Fruit fly (Drosophila melanogaster): Measurements from ENCODE around the gene Mgat2.

Mgat2 gene

dm6 chr3R:30005332-30005979 lies 16.6 kb downstream of the Mgat2 start:
- TF ChIP-seq grau (tag; optimal IDR thresholded peaks at IDR 0.05) (no peak), tin (GFP tag; optimal IDR thresholded peaks at IDR 0.05) (no peak), Drgx (GFP tag; IDR thresholded peaks at IDR 0.05) (peak; percentile 50), Dbx (GFP tag; IDR thresholded peaks at IDR 0.05) (no peak), Ssrp (tag; optimal IDR thresholded peaks at IDR 0.05) (no peak), CG31441 (GFP tag; IDR thresholded peaks at IDR 0.05) (no peak), CG10267 (tag; optimal IDR thresholded peaks at IDR 0.05) (no peak), CG17359 (tag; optimal IDR thresholded peaks at IDR 0.05) (peak; percentile 86), Meics (GFP tag; optimal IDR thresholded peaks at IDR 0.05) (no peak), vnd (GFP tag; IDR thresholded peaks at IDR 0.05; ENCODE audit: partially characterized antibody) (no peak), nau (GFP tag; optimal IDR thresholded peaks at IDR 0.05) (no peak), ttk (GFP tag; IDR thresholded peaks at IDR 0.05) (no peak), CG14014 (GFP tag; IDR thresholded peaks at IDR 0.05) (no peak), Dip3 (GFP tag; optimal IDR thresholded peaks at IDR 0.05) (no peak), bsh (GFP tag; optimal IDR thresholded peaks at IDR 0.05) (peak in 1 of 2 experiments; percentile 62), Dll (GFP tag; IDR thresholded peaks at IDR 0.05; ENCODE audit: partially characterized antibody) (no peak), CG31365 (tag; optimal IDR thresholded peaks at IDR 0.05) (no peak), CG10654 (GFP tag; optimal IDR thresholded peaks at IDR 0.05) (no peak), zfh1 (GFP tag; IDR thresholded peaks at IDR 0.05) (no peak), CG11085 (GFP tag; IDR thresholded peaks at IDR 0.05) (no peak), prd (optimal IDR thresholded peaks at IDR 0.05) (no peak), prd (GFP tag; IDR thresholded peaks at IDR 0.05) (no peak), nom (GFP tag; optimal IDR thresholded peaks at IDR 0.05) (peak; percentile 92), slou (GFP tag; optimal IDR thresholded peaks at IDR 0.05) (no peak), odd (GFP tag; optimal IDR thresholded peaks at IDR 0.05) (no peak), ewg (GFP tag; optimal IDR thresholded peaks at IDR 0.05) (peak; percentile 4), sqz (GFP tag; optimal IDR thresholded peaks at IDR 0.05) (peak; percentile 31), Dek (tag; optimal IDR thresholded peaks at IDR 0.05) (no peak), fu2 (GFP tag; optimal IDR thresholded peaks at IDR 0.05) (no peak), eyg (GFP tag; optimal IDR thresholded peaks at IDR 0.05) (no peak), CkIIα-i1 (GFP tag; IDR thresholded peaks at IDR 0.05) (no peak)

- TF ChIP-seq Dad (GFP tag; optimal IDR thresholded peaks at IDR 0.05), result no peak
- no peak for TF ChIP-seq chm (GFP tag; IDR thresholded peaks at IDR 0.05)
- TF ChIP-seq al (GFP tag; IDR thresholded peaks at IDR 0.05), result no peak
- peak; percentile 13 for TF ChIP-seq ind (GFP tag; optimal IDR thresholded peaks at IDR 0.05)
- TF ChIP-seq Myb (GFP tag; optimal IDR thresholded peaks at IDR 0.05), result peak; percentile 26
- TF ChIP-seq CG2116 (GFP tag; optimal IDR thresholded peaks at IDR 0.05), result peak; percentile 93
- peak; percentile 36 for TF ChIP-seq Hsf (GFP tag; optimal IDR thresholded peaks at IDR 0.05)
- no peak for TF ChIP-seq Hr51 (GFP tag; optimal IDR thresholded peaks at IDR 0.05)
- TF ChIP-seq ken (GFP tag; IDR thresholded peaks at IDR 0.05), result no peak
- TF ChIP-seq Meics (GFP tag; optimal IDR thresholded peaks at IDR 0.05), result peak; percentile 74
- no peak for TF ChIP-seq H2.0 (GFP tag; IDR thresholded peaks at IDR 0.05)
- no peak for TF ChIP-seq btn (GFP tag; optimal IDR thresholded peaks at IDR 0.05)
- no peak for TF ChIP-seq CG4424 (GFP tag; optimal IDR thresholded peaks at IDR 0.05)
- peak; percentile 81 for TF ChIP-seq CG14860 (GFP tag; IDR thresholded peaks at IDR 0.05; ENCODE audit: partially characterized antibody)
- no peak for TF ChIP-seq Mrtf (GFP tag; IDR thresholded peaks at IDR 0.05)
- TF ChIP-seq ssp (GFP tag; IDR thresholded peaks at IDR 0.05), result no peak
- no peak for TF ChIP-seq Fer2 (tag; optimal IDR thresholded peaks at IDR 0.05)
- peak; percentile 80 for TF ChIP-seq sens (GFP tag)
- TF ChIP-seq pnt (GFP tag; optimal IDR thresholded peaks at IDR 0.05), result no peak
- TF ChIP-seq Antp (GFP tag; optimal IDR thresholded peaks at IDR 0.05), result no peak
- peak; percentile 26 for TF ChIP-seq gfzf (GFP tag; optimal IDR thresholded peaks at IDR 0.05)
- peak; percentile 90 for TF ChIP-seq trem (tag; optimal IDR thresholded peaks at IDR 0.05)
- TF ChIP-seq Usf (GFP tag; optimal IDR thresholded peaks at IDR 0.05), result no peak
Observed at dm6 chr3R:30004648-30005047, 17.4 kb downstream of the Mgat2 start, which contains the start of the genes Nlp and Nph. Gene Nlp (plus strand): TSS chr3R:30004785. Gene Nph (minus strand): TSS chr3R:30004861.

Data from whole organism, embryonic.